Worm (Caenorhabditis elegans) whole organism, L2 larva: ENCODE data around the gene F39C12.1.

ENCODE experiments used
- C34F6.9 ChIP-seq: fragments of 150-350 bp; optimal IDR thresholded peaks from 2 replicates; lab custom pipeline; 2014; ENCODE audit warnings: missing biosample characterization, missing genetic modification characterization
- F13H6.1 ChIP-seq: sonication (generic microtip); optimal IDR thresholded peaks from 2 replicates; lab custom pipeline; 2016; ENCODE audit warnings: missing genetic modification characterization, missing compliant biosample characterization
- R02D3.7 ChIP-seq: fragments of 150-350 bp; optimal IDR thresholded peaks from 2 replicates; lab custom pipeline; 2014; ENCODE audit warnings: missing biosample characterization, missing genetic modification characterization
- Y55F3AM.14 ChIP-seq: fragments of 200-800 bp; sonication (Bioruptor generic); optimal IDR thresholded peaks from 2 replicates; lab custom pipeline; 2018; ENCODE audit warnings: mild to moderate bottlenecking, missing genetic modification characterization, missing compliant biosample characterization
- ZK546.5 ChIP-seq: sonication (generic microtip); optimal IDR thresholded peaks from 2 replicates; lab custom pipeline; 2017; ENCODE audit warnings: missing biosample characterization, missing genetic modification characterization
- aly-2 ChIP-seq: fragments of 150-350 bp; optimal IDR thresholded peaks from 2 replicates; lab custom pipeline; 2014; ENCODE audit warnings: missing biosample characterization, missing genetic modification characterization
- ama-1 ChIP-seq: fragments of 150-350 bp; optimal IDR thresholded peaks from 2 replicates; lab custom pipeline; 2018; ENCODE audit warnings: inconsistent platforms
- blmp-1 ChIP-seq: sonication (generic microtip); optimal IDR thresholded peaks from 2 replicates; lab custom pipeline; 2017; ENCODE audit warnings: missing genetic modification characterization, mild to moderate bottlenecking, missing compliant biosample characterization, antibody characterized with exemption, moderate library complexity; ENCODE audit not compliant: insufficient read depth
- ceh-82 ChIP-seq: fragments of 150-350 bp; optimal IDR thresholded peaks from 2 replicates; lab custom pipeline; 2014; ENCODE audit warnings: missing biosample characterization, missing genetic modification characterization
- crh-2 ChIP-seq: sonication (generic microtip); optimal IDR thresholded peaks from 2 replicates; lab custom pipeline; 2017; ENCODE audit warnings: missing biosample characterization, missing genetic modification characterization
- egl-27 ChIP-seq: sonication (generic microtip); optimal IDR thresholded peaks from 3 replicates; lab custom pipeline; 2017; ENCODE audit warnings: missing biosample characterization, missing genetic modification reagents, missing genetic modification characterization
- elt-1 ChIP-seq: fragments of 150-350 bp; optimal IDR thresholded peaks from 2 replicates; lab custom pipeline; 2014; ENCODE audit warnings: missing biosample characterization, missing genetic modification characterization
- elt-3 ChIP-seq: sonication (generic microtip); optimal IDR thresholded peaks from 2 replicates; lab custom pipeline; 2017; ENCODE audit warnings: missing biosample characterization, missing genetic modification characterization
- fos-1 ChIP-seq: fragments of 150-350 bp; optimal IDR thresholded peaks from 2 replicates; lab custom pipeline; 2014; ENCODE audit warnings: missing biosample characterization, missing genetic modification characterization
- gmeb-1 ChIP-seq: fragments of 150-350 bp; optimal IDR thresholded peaks from 2 replicates; lab custom pipeline; 2014; ENCODE audit warnings: missing biosample characterization, missing genetic modification characterization
- lin-11 ChIP-seq: fragments of 150-350 bp; sonication (generic microtip); optimal IDR thresholded peaks from 2 replicates; lab custom pipeline; 2014; ENCODE audit warnings: missing biosample characterization, missing genetic modification characterization, inconsistent platforms, mixed read lengths
- lin-13 ChIP-seq: fragments of 150-350 bp; optimal IDR thresholded peaks from 2 replicates; lab custom pipeline; 2014; ENCODE audit warnings: missing biosample characterization, missing genetic modification reagents, missing genetic modification characterization
- lin-39 ChIP-seq: fragments of 150-350 bp; optimal IDR thresholded peaks from 2 replicates; lab custom pipeline; 2014; ENCODE audit warnings: missing biosample characterization, missing genetic modification reagents, missing genetic modification characterization
- lsy-2 ChIP-seq, 2 experiments: fragments of 150-350 bp in 1 of 2; sonication (generic microtip) in 1 of 2; optimal IDR thresholded peaks; 2 replicates each; lab custom pipeline; 2014 to 2017; ENCODE audit warnings: missing biosample characterization in 2 of 2, missing genetic modification characterization in 2 of 2
- mab-5 ChIP-seq: fragments of 150-350 bp; optimal IDR thresholded peaks from 2 replicates; lab custom pipeline; 2014; ENCODE audit warnings: missing biosample characterization, missing genetic modification characterization
- nhr-10 ChIP-seq: sonication (generic microtip); optimal IDR thresholded peaks from 2 replicates; lab custom pipeline; 2017; ENCODE audit warnings: missing biosample characterization, missing genetic modification characterization
- nhr-11 ChIP-seq: fragments of 150-350 bp; optimal IDR thresholded peaks from 2 replicates; lab custom pipeline; 2014; ENCODE audit warnings: missing biosample characterization, missing genetic modification characterization
- nhr-129 ChIP-seq: fragments of 150-350 bp; optimal IDR thresholded peaks from 2 replicates; lab custom pipeline; 2014; ENCODE audit warnings: missing biosample characterization, missing genetic modification characterization
- nhr-21 ChIP-seq: fragments of 150-350 bp; optimal IDR thresholded peaks from 2 replicates; lab custom pipeline; 2014; ENCODE audit warnings: missing biosample characterization, missing genetic modification characterization
- nhr-25 ChIP-seq: fragments of 150-350 bp; sonication (generic microtip); optimal IDR thresholded peaks from 3 replicates; lab custom pipeline; 2014; ENCODE audit warnings: missing biosample characterization, missing genetic modification characterization
- nhr-77 ChIP-seq: fragments of 150-350 bp; optimal IDR thresholded peaks from 2 replicates; lab custom pipeline; 2014; ENCODE audit warnings: missing biosample characterization, missing genetic modification characterization
- skn-1 ChIP-seq: sonication (generic microtip); optimal IDR thresholded peaks from 2 replicates; lab custom pipeline; 2017; ENCODE audit warnings: missing biosample characterization, missing genetic modification characterization
- sma-3 ChIP-seq: sonication (generic microtip); optimal IDR thresholded peaks from 2 replicates; lab custom pipeline; 2016; ENCODE audit warnings: missing genetic modification reagents, missing genetic modification characterization, missing compliant biosample characterization
- sma-9 ChIP-seq, 2 experiments: fragments of 150-350 bp in 1 of 2; sonication (generic microtip) in 1 of 2; optimal IDR thresholded peaks; 2 replicates each; lab custom pipeline; 2014 to 2016; ENCODE audit warnings: missing genetic modification characterization in 2 of 2, mild to moderate bottlenecking in 1 of 2, missing biosample characterization in 1 of 2, missing compliant biosample characterization in 1 of 2, missing genetic modification reagents in 1 of 2, moderate library complexity in 1 of 2
- snpc-4 ChIP-seq: fragments of 150-350 bp; optimal IDR thresholded peaks from 2 replicates; lab custom pipeline; 2014; ENCODE audit warnings: missing biosample characterization, missing genetic modification characterization
- unc-39 ChIP-seq: fragments of 150-350 bp; optimal IDR thresholded peaks from 2 replicates; lab custom pipeline; 2014; ENCODE audit warnings: missing biosample characterization, missing genetic modification characterization
- unc-55 ChIP-seq: fragments of 150-350 bp; sonication (generic microtip); optimal IDR thresholded peaks from 3 replicates; lab custom pipeline; 2014; ENCODE audit warnings: missing biosample characterization, missing genetic modification reagents, missing genetic modification characterization
- unc-62 ChIP-seq: fragments of 150-350 bp; optimal IDR thresholded peaks from 2 replicates; lab custom pipeline; 2014; ENCODE audit warnings: missing biosample characterization, missing genetic modification reagents, missing genetic modification characterization
- zag-1 ChIP-seq: fragments of 150-350 bp; optimal IDR thresholded peaks from 2 replicates; lab custom pipeline; 2014; ENCODE audit warnings: missing biosample characterization, missing genetic modification characterization

Gene F39C12.1

ce11 chrX:4821602-4822001 is 31.4 kb downstream of the F39C12.1 start:
- peak; percentile 19 for TF ChIP-seq crh-2 (tag; lab: Kevin White, UChicago)
- no peak for TF ChIP-seq Y55F3AM.14 (GFP tag; lab: Kevin White, UChicago)
- TF ChIP-seq unc-62 (GFP tag; lab: Kevin White, UChicago), result no peak
- no peak for TF ChIP-seq skn-1 (tag; lab: Kevin White, UChicago)
- TF ChIP-seq fos-1 (tag; lab: Kevin White, UChicago), result peak; percentile 86
- TF ChIP-seq lin-39 (tag; lab: Kevin White, UChicago), result no peak

DNA sequence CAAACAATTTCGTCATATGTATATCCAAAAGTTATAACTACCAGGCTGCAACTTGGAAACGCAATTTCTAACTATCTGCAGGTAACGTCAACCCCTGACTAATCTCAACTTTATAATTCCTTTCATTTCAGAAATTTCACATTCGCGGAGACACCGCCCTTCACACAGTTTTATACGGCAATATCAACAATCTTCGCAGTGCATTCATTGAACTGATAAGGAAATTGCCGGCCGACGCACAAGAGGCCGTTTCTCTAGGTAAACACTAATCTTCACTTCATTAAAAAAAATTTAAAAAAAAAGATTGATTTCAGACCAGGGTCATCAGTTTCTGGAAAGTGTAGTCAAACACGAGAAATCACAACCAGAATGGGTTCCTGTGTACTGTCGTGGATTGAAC is 34.1 kb downstream of the F39C12.1 start:
- TF ChIP-seq sma-9 (GFP tag; optimal IDR thresholded peaks at IDR 0.05; lab: Kevin White, UChicago) (peak; percentile 43), sma-9 (tag; optimal IDR thresholded peaks at IDR 0.05; lab: Kevin White, UChicago) (no peak), lsy-2 (tag; optimal IDR thresholded peaks at IDR 0.05; lab: Kevin White, UChicago) (no peak), crh-2 (tag; lab: Kevin White, UChicago) (peak; percentile 39), mab-5 (tag; lab: Kevin White, UChicago) (no peak), fos-1 (tag; lab: Kevin White, UChicago) (peak; percentile 89)
- TF ChIP-seq, all 48 proteins: peak for 3

DNA sequence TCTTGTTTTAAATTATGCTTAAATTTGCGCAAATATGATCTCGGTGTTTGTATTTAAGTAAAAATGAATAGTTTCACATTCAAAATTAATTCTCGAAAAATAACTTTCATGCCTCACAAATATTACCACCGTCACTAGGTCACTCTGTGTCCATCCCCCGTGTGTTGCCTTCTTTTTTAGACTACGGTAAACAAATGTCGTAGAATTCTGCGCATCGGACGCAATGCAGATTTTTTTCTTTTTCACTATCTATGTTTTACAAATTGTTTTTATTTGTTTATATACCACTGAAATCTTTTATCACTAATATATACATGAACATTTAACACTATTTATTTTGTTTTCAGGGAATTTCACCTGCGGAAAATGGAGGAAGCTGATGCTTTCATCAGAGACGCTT is 34.7 kb downstream of the F39C12.1 start, which contains the start of gene R08E3.3:
TSS of gene R08E3.3 (plus strand) at position 342 of the 400 bp plus-strand sequence.
- peak; percentile 37 for TF ChIP-seq gmeb-1 (tag; lab: Kevin White, UChicago)
- peak; percentile 40 for TF ChIP-seq crh-2 (tag; lab: Kevin White, UChicago)
- TF ChIP-seq nhr-21 (tag; lab: Kevin White, UChicago), result peak; percentile 4
- TF ChIP-seq lin-13 (GFP tag; lab: Kevin White, UChicago), result no peak
- peak; percentile 47 for TF ChIP-seq nhr-129
- TF ChIP-seq sma-3, result peak; percentile 3
- no peak for TF ChIP-seq egl-27
- TF ChIP-seq zag-1 (tag; lab: Kevin White, UChicago), result no peak
- no peak for TF ChIP-seq ceh-82 (tag; lab: Kevin White, UChicago)
- TF ChIP-seq lsy-2 (tag; optimal IDR thresholded peaks at IDR 0.05; lab: Kevin White, UChicago), result peak; percentile 84 to 97
- TF ChIP-seq unc-55, result peak; percentile 43
- TF ChIP-seq sma-9 (GFP tag; optimal IDR thresholded peaks at IDR 0.05; lab: Kevin White, UChicago), result peak; percentile 9
- TF ChIP-seq sma-9 (tag; optimal IDR thresholded peaks at IDR 0.05; lab: Kevin White, UChicago), result no peak
- TF ChIP-seq blmp-1 (tag; lab: Kevin White, UChicago), result no peak
- no peak for TF ChIP-seq elt-3 (tag; lab: Kevin White, UChicago)
- peak; percentile 41 for TF ChIP-seq C34F6.9 (tag; lab: Kevin White, UChicago)
- TF ChIP-seq, all 48 proteins: peak for 9

- peak; percentile 4 for TF ChIP-seq crh-2 (tag; lab: Kevin White, UChicago)
- TF ChIP-seq F13H6.1 (tag; lab: Kevin White, UChicago), result peak; percentile 19
- no peak for TF ChIP-seq unc-55
- TF ChIP-seq nhr-77 (tag; lab: Kevin White, UChicago), result no peak
- TF ChIP-seq Y55F3AM.14 (GFP tag; lab: Kevin White, UChicago), result peak; percentile 38
- peak; percentile 42 for TF ChIP-seq sma-3
- no peak for TF ChIP-seq elt-1 (tag; lab: Kevin White, UChicago)
- TF ChIP-seq snpc-4 (tag; lab: Kevin White, UChicago), result no peak
- TF ChIP-seq nhr-11 (tag; lab: Kevin White, UChicago), result no peak
- peak; percentile 39 for TF ChIP-seq nhr-25 (tag; lab: Kevin White, UChicago)
- TF ChIP-seq R02D3.7 (tag; lab: Kevin White, UChicago), result no peak
- no peak for TF ChIP-seq aly-2 (tag; lab: Kevin White, UChicago)
- no peak for TF ChIP-seq nhr-10 (tag; lab: Kevin White, UChicago)
- peak; percentile 53 for TF ChIP-seq blmp-1 (tag; lab: Kevin White, UChicago)
These were observed 39.8 kb downstream of the F39C12.1 start for ce11 chrX:4813115-4813732.

DNA sequence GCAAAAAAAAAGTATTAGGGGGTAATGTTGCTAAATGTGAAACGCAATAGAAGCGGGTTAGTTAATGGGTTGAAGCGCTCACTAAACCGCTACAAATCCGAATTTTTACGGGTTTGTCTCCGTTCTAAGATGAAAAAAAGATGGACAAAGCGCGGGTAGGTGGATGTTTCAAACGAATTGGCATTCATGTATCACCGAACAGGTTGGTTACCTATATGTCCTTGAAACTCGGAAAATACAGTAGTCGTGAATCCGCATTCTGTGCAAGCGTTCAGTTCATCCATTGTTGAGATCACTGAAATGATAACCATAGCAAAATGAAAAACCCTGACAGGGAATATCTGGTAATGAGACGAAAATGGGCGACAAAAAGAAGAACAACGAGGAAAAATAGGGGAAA is 41.8 kb downstream of the F39C12.1 start, which contains the start of gene ztf-16:
TSS of gene ztf-16 (minus strand) at position 299 of the 400 bp plus-strand sequence.
- TF ChIP-seq ZK546.5 (tag; lab: Kevin White, UChicago) (no peak), blmp-1 (tag; lab: Kevin White, UChicago) (no peak), lin-11 (tag; lab: Kevin White, UChicago) (no peak), nhr-129 (no peak), fos-1 (tag; lab: Kevin White, UChicago) (no peak), ama-1 (lab: Kevin White, UChicago) (no peak), nhr-21 (tag; lab: Kevin White, UChicago) (no peak), F13H6.1 (tag; lab: Kevin White, UChicago) (no peak), unc-39 (tag; lab: Kevin White, UChicago) (no peak), Y55F3AM.14 (GFP tag; lab: Kevin White, UChicago) (no peak), lin-13 (GFP tag; lab: Kevin White, UChicago) (no peak)
